Worm (Caenorhabditis elegans): ENCODE measurements around the gene fbxa-126.

The fbxa-126 gene

ce11 chrIV:14326694-14327298, 5.2 kb upstream of the fbxa-126 start (continued):
- peak; percentile 78 for TF ChIP-seq hsf-1 (GFP tag; IDR thresholded peaks at IDR 0.05)
- peak; percentile 96 for TF ChIP-seq Y56A3A.18 (GFP tag; IDR thresholded peaks at IDR 0.05)
- peak; percentile 80 for TF ChIP-seq lir-1 (GFP tag; conservative IDR thresholded peaks at IDR 0.05)
- TF ChIP-seq F39B2.1 (GFP tag; IDR thresholded peaks at IDR 0.05), result peak; percentile 45; the same call in 1 of the 2 replicates
- TF ChIP-seq F22D6.2 (tag; optimal IDR thresholded peaks at IDR 0.05), result no peak
- TF ChIP-seq ceh-100 (GFP tag; IDR thresholded peaks at IDR 0.05), result peak; percentile 82
- no peak for TF ChIP-seq hlh-26 (GFP tag; conservative IDR thresholded peaks at IDR 0.05)
- no peak for TF ChIP-seq akir-1 (GFP tag; optimal IDR thresholded peaks at IDR 0.05)
- TF ChIP-seq ZK185.1 (tag; optimal IDR thresholded peaks at IDR 0.05; ENCODE audit: poor library complexity, severe bottlenecking), result peak; percentile 61
- no peak for TF ChIP-seq sea-2 (GFP tag; IDR thresholded peaks at IDR 0.05)
- 0 out of 2 replicates have a peak, but pooled peaks have one; percentile 65 for TF ChIP-seq madf-3 (GFP tag; IDR thresholded peaks at IDR 0.05)
- peak; percentile 80 for TF ChIP-seq nhr-80 (tag; optimal IDR thresholded peaks at IDR 0.05)
- no peak for TF ChIP-seq lin-40 (tag; optimal IDR thresholded peaks at IDR 0.05)
- peak; percentile 95 for TF ChIP-seq nfyb-1 (GFP tag; IDR thresholded peaks at IDR 0.05)
- peak; percentile 83 for TF ChIP-seq ets-4 (GFP tag; optimal IDR thresholded peaks at IDR 0.05)
- no peak for TF ChIP-seq mel-28 (tag; optimal IDR thresholded peaks at IDR 0.05; ENCODE audit: borderline replicate concordance)
- peak; percentile 82 for TF ChIP-seq lin-54 (GFP tag; optimal IDR thresholded peaks at IDR 0.05)
- peak; percentile 100 for TF ChIP-seq attf-6 (GFP tag; IDR thresholded peaks at IDR 0.05)
- TF ChIP-seq ztf-28 (GFP tag; IDR thresholded peaks at IDR 0.05), result 0 out of 2 replicates have a peak, but pooled peaks have one; percentile 46
- peak; percentile 91 for TF ChIP-seq repo-1 (tag; optimal IDR thresholded peaks at IDR 0.05)
- TF ChIP-seq ccch-3 (GFP tag; optimal IDR thresholded peaks at IDR 0.05), result no peak
- TF ChIP-seq xnd-1 (tag; optimal IDR thresholded peaks at IDR 0.05), result peak; percentile 43
- peak; percentile 67 for TF ChIP-seq Y53F4B.3 (GFP tag; IDR thresholded peaks at IDR 0.05)
- TF ChIP-seq cebp-2 (GFP tag; IDR thresholded peaks at IDR 0.05), result peak; percentile 99
- TF ChIP-seq hmg-20 (GFP tag; IDR thresholded peaks at IDR 0.05), result peak; percentile 80
- no peak for TF ChIP-seq Y79H2A.3 (GFP tag; conservative IDR thresholded peaks at IDR 0.05)
- peak; percentile 87 for TF ChIP-seq mcd-1 (GFP tag; IDR thresholded peaks at IDR 0.05)
- peak; percentile 99 for TF ChIP-seq dox-1 (GFP tag; IDR thresholded peaks at IDR 0.05)
- no peak for TF ChIP-seq chd-7 (tag; optimal IDR thresholded peaks at IDR 0.05)
- TF ChIP-seq hrde-1 (tag; optimal IDR thresholded peaks at IDR 0.05; ENCODE audit: borderline replicate concordance), result peak; percentile 54
- TF ChIP-seq F49E8.2 (tag; optimal IDR thresholded peaks at IDR 0.05; ENCODE audit: insufficient read depth), result peak; percentile 89
- TF ChIP-seq Y53G8AR.9 (GFP tag; conservative IDR thresholded peaks at IDR 0.05), result peak; percentile 90
- no peak for TF ChIP-seq lag-1 (GFP tag; IDR thresholded peaks at IDR 0.05)
- TF ChIP-seq bed-2 (GFP tag; IDR thresholded peaks at IDR 0.05), result peak; percentile 43; the same call in 1 of the 2 replicates
- peak; percentile 65 for TF ChIP-seq madf-10 (tag; optimal IDR thresholded peaks at IDR 0.05)
- TF ChIP-seq F57A8.1 (GFP tag; optimal IDR thresholded peaks at IDR 0.05), result no peak
- TF ChIP-seq snpc-3.4 (tag; optimal IDR thresholded peaks at IDR 0.05), result peak; percentile 93
- TF ChIP-seq unc-62 (GFP tag; optimal IDR thresholded peaks at IDR 0.05), result no peak
- peak; percentile 93 for TF ChIP-seq hmg-1.2 (GFP tag; IDR thresholded peaks at IDR 0.05)
- no peak for TF ChIP-seq ztf-6 (GFP tag; IDR thresholded peaks at IDR 0.05)
- no peak for TF ChIP-seq zfh-2 (GFP tag; conservative IDR thresholded peaks at IDR 0.05)
- TF ChIP-seq nfya-1 (tag; optimal IDR thresholded peaks at IDR 0.05; ENCODE audit: borderline replicate concordance, insufficient read depth), result no peak
- no peak for TF ChIP-seq fkh-3 (tag; optimal IDR thresholded peaks at IDR 0.05)
- no peak for TF ChIP-seq nhr-179 (tag; optimal IDR thresholded peaks at IDR 0.05)
- no peak for TF ChIP-seq aptf-2 (GFP tag; conservative IDR thresholded peaks at IDR 0.05)
- peak; percentile 87; the same call in 1 of the 2 replicates for TF ChIP-seq ekl-4 (GFP tag; IDR thresholded peaks at IDR 0.05)
- TF ChIP-seq B0019.2 (GFP tag; conservative IDR thresholded peaks at IDR 0.05), result no peak
